1 fruit fly cellular context compared by ENCODE assay signal in the genomic region with DNA sequence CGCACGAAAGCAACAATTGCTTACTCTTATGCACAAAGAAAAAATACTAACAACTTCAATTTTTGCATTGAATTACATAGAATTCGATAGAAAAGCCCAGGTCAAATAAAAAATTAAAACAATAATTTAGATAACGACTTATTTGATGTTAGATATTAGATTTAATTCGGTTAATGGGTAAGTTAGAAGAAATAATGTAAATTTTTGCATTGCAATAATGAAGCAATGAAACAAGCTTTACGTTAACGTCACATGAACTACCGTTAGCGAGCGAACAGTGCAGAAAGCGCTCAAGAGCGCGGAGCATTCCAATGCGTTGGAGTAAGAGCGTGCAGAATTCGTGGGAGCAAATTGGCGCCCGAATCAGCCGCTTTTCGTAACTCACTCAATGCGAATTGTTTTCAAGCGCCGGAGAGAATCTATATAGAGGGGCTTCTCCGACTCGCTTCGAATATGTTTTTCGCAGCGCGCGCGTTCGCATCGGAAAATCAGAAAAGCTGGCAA.
TF ChIP-seq lines count a peak whose summit lies in the region.

A gene (plus strand): TSS at position 454 of the 504 bp plus-strand sequence.

TF ChIP-seq in whole organism, embryonic, 481 proteins besides CTCF, POLR2A, EP300 and RAD21 (continued from another document and continues in another):
- TF ChIP-seq Trl (optimal IDR thresholded peaks at IDR 0.05; lab: Kevin White, UChicago) = peak; percentile 54 to 69
- TF ChIP-seq Trl (GFP tag; optimal IDR thresholded peaks at IDR 0.05; lab: Kevin White, UChicago) = no peak
- TF ChIP-seq seq (GFP tag; IDR thresholded peaks at IDR 0.05; lab: Robert Waterston, UW) = 0 out of 2 replicates have a peak, but pooled peaks have one; percentile 39
- no peak for TF ChIP-seq Ptx1 (GFP tag; IDR thresholded peaks at IDR 0.05; lab: Robert Waterston, UW)
- TF ChIP-seq Sox100B (GFP tag; optimal IDR thresholded peaks at IDR 0.05; lab: Kevin White, UChicago) = peak; percentile 51
- peak; percentile 38 for TF ChIP-seq zf30C (GFP tag; optimal IDR thresholded peaks at IDR 0.05; lab: Kevin White, UChicago)
- peak; percentile 10 for TF ChIP-seq bcd (GFP tag; optimal IDR thresholded peaks at IDR 0.05; lab: Kevin White, UChicago)
- no peak for TF ChIP-seq Neu2 (GFP tag; optimal IDR thresholded peaks at IDR 0.05; lab: Kevin White, UChicago; ENCODE audit: borderline replicate concordance)
- TF ChIP-seq CG31441 (GFP tag; IDR thresholded peaks at IDR 0.05; lab: Robert Waterston, UW) = peak; percentile 73
- no peak for TF ChIP-seq CG9797 (GFP tag; optimal IDR thresholded peaks at IDR 0.05; lab: Kevin White, UChicago)
- TF ChIP-seq CG14710 (tag; optimal IDR thresholded peaks at IDR 0.05; lab: Kevin White, UChicago) = peak; percentile 12
- TF ChIP-seq CG7556 (GFP tag; optimal IDR thresholded peaks at IDR 0.05; lab: Kevin White, UChicago) = peak; percentile 48
- peak; percentile 25 for TF ChIP-seq CG8281 (tag; optimal IDR thresholded peaks at IDR 0.05; lab: Kevin White, UChicago)
- peak; percentile 81 for TF ChIP-seq Fer1 (GFP tag; optimal IDR thresholded peaks at IDR 0.05; lab: Kevin White, UChicago)
- peak; percentile 67 for TF ChIP-seq HHEX (GFP tag; optimal IDR thresholded peaks at IDR 0.05; lab: Kevin White, UChicago)
- no peak for TF ChIP-seq dimm (GFP tag; IDR thresholded peaks at IDR 0.05; lab: Robert Waterston, UW)
- no peak for TF ChIP-seq CG9609 (GFP tag; optimal IDR thresholded peaks at IDR 0.05; lab: Kevin White, UChicago)
- TF ChIP-seq sug (tag; optimal IDR thresholded peaks at IDR 0.05; lab: Kevin White, UChicago) = peak; percentile 1
- no peak for TF ChIP-seq ttk (GFP tag; IDR thresholded peaks at IDR 0.05; lab: Robert Waterston, UW)
- TF ChIP-seq scrt (GFP tag; optimal IDR thresholded peaks at IDR 0.05; lab: Kevin White, UChicago) = peak; percentile 87
- TF ChIP-seq fd96Cb (tag; optimal IDR thresholded peaks at IDR 0.05; lab: Kevin White, UChicago) = peak; percentile 31
- TF ChIP-seq HLHmδ (GFP tag; optimal IDR thresholded peaks at IDR 0.05; lab: Kevin White, UChicago) = no peak
- no peak for TF ChIP-seq CG12659 (GFP tag; optimal IDR thresholded peaks at IDR 0.05; lab: Kevin White, UChicago)
- TF ChIP-seq row (GFP tag; IDR thresholded peaks at IDR 0.05; lab: Robert Waterston, UW) = peak; percentile 41; the same call in 2 of the 3 replicates
- no peak for TF ChIP-seq Mad (GFP tag; optimal IDR thresholded peaks at IDR 0.05; lab: Kevin White, UChicago)
- TF ChIP-seq sens-2 (GFP tag; IDR thresholded peaks at IDR 0.05; lab: Robert Waterston, UW) = no peak
- no peak for TF ChIP-seq HLH3B (GFP tag; IDR thresholded peaks at IDR 0.05; lab: Robert Waterston, UW)
- TF ChIP-seq unc-4 (GFP tag; IDR thresholded peaks at IDR 0.05; lab: Robert Waterston, UW; ENCODE audit: partially characterized antibody) = no peak
- TF ChIP-seq Atf6 (GFP tag; IDR thresholded peaks at IDR 0.05; lab: Robert Waterston, UW) = peak; percentile 49
- peak; percentile 85 for TF ChIP-seq Drgx (GFP tag; IDR thresholded peaks at IDR 0.05; lab: Robert Waterston, UW)
- TF ChIP-seq CG13624 (GFP tag; optimal IDR thresholded peaks at IDR 0.05; lab: Kevin White, UChicago) = no peak
- peak; percentile 66 for TF ChIP-seq CG2712 (tag; optimal IDR thresholded peaks at IDR 0.05; lab: Kevin White, UChicago)
- peak; percentile 29 for TF ChIP-seq CG30403 (GFP tag; optimal IDR thresholded peaks at IDR 0.05; lab: Kevin White, UChicago)
- TF ChIP-seq nau (GFP tag; optimal IDR thresholded peaks at IDR 0.05; lab: Kevin White, UChicago) = peak; percentile 61
- no peak for TF ChIP-seq pan (optimal IDR thresholded peaks at IDR 0.05; lab: Kevin White, UChicago)
- peak in 1 of 2 experiments; percentile 69 for TF ChIP-seq pan (GFP tag; optimal IDR thresholded peaks at IDR 0.05 in 1 of 2, IDR thresholded peaks at IDR 0.05 in 1 of 2)
- TF ChIP-seq stc (GFP tag; IDR thresholded peaks at IDR 0.05; lab: Robert Waterston, UW) = peak; percentile 59; the same call in 1 of the 2 replicates
- no peak for TF ChIP-seq CG12299 (tag; optimal IDR thresholded peaks at IDR 0.05; lab: Kevin White, UChicago)
- peak; percentile 76 for TF ChIP-seq dmrt99B (tag; optimal IDR thresholded peaks at IDR 0.05; lab: Kevin White, UChicago)
- peak; percentile 74 for TF ChIP-seq Meics (GFP tag; optimal IDR thresholded peaks at IDR 0.05; lab: Kevin White, UChicago)
- 0 out of 3 replicates have a peak, but pooled peaks have one; percentile 18 for TF ChIP-seq croc (GFP tag; conservative IDR thresholded peaks at IDR 0.05; lab: Robert Waterston, UW)
- no peak for TF ChIP-seq Dbx (GFP tag; IDR thresholded peaks at IDR 0.05; lab: Robert Waterston, UW)
- TF ChIP-seq B-H2 (GFP tag; optimal IDR thresholded peaks at IDR 0.05; lab: Kevin White, UChicago) = no peak
- TF ChIP-seq CG34422 (GFP tag; IDR thresholded peaks at IDR 0.05; lab: Robert Waterston, UW) = peak; percentile 38; the same call in 1 of the 3 replicates
- TF ChIP-seq hbn (GFP tag; IDR thresholded peaks at IDR 0.05; lab: Robert Waterston, UW; ENCODE audit: partially characterized antibody) = no peak
- TF ChIP-seq CG12071 (GFP tag; optimal IDR thresholded peaks at IDR 0.05; lab: Kevin White, UChicago) = peak; percentile 29
- no peak for TF ChIP-seq ERR (GFP tag; optimal IDR thresholded peaks at IDR 0.05; lab: Kevin White, UChicago)
- TF ChIP-seq ftz-f1 (GFP tag; optimal IDR thresholded peaks at IDR 0.05; lab: Kevin White, UChicago) = no peak
- TF ChIP-seq insv (GFP tag; optimal IDR thresholded peaks at IDR 0.05; lab: Kevin White, UChicago) = no peak
- TF ChIP-seq CG11247 (GFP tag; IDR thresholded peaks at IDR 0.05; lab: Robert Waterston, UW) = no peak
- peak; percentile 58 for TF ChIP-seq gem (tag; optimal IDR thresholded peaks at IDR 0.05; lab: Kevin White, UChicago)
- TF ChIP-seq CG32532 (GFP tag; IDR thresholded peaks at IDR 0.05; lab: Robert Waterston, UW) = peak; percentile 50; the same call in 1 of the 2 replicates
- no peak for TF ChIP-seq ewg (GFP tag; optimal IDR thresholded peaks at IDR 0.05; lab: Kevin White, UChicago)
- TF ChIP-seq CG6254 (GFP tag; optimal IDR thresholded peaks at IDR 0.05; lab: Kevin White, UChicago) = peak; percentile 43
- TF ChIP-seq YL-1 (GFP tag; optimal IDR thresholded peaks at IDR 0.05; lab: Kevin White, UChicago) = no peak
- peak; percentile 57 for TF ChIP-seq CG2120 (GFP tag; optimal IDR thresholded peaks at IDR 0.05; lab: Kevin White, UChicago)
- peak; percentile 62 for TF ChIP-seq CG17829 (tag; optimal IDR thresholded peaks at IDR 0.05; lab: Kevin White, UChicago)
- peak; percentile 70 for TF ChIP-seq CG3281 (GFP tag; optimal IDR thresholded peaks at IDR 0.05; lab: Kevin White, UChicago)
- TF ChIP-seq pum (GFP tag; optimal IDR thresholded peaks at IDR 0.05; lab: Kevin White, UChicago) = no peak
- peak; percentile 64 for TF ChIP-seq CG4424 (GFP tag; optimal IDR thresholded peaks at IDR 0.05; lab: Kevin White, UChicago)
- TF ChIP-seq CG8290 (GFP tag; optimal IDR thresholded peaks at IDR 0.05; lab: Kevin White, UChicago) = no peak
- TF ChIP-seq CG8290 (tag; optimal IDR thresholded peaks at IDR 0.05; lab: Kevin White, UChicago) = no peak
- TF ChIP-seq NK7.1 (GFP tag; optimal IDR thresholded peaks at IDR 0.05; lab: Kevin White, UChicago) = no peak
- peak; percentile 84 for TF ChIP-seq lab (GFP tag; optimal IDR thresholded peaks at IDR 0.05; lab: Kevin White, UChicago)
- peak; percentile 65 for TF ChIP-seq CG17361 (GFP tag; IDR thresholded peaks at IDR 0.05; lab: Robert Waterston, UW)
- TF ChIP-seq twi (tag; optimal IDR thresholded peaks at IDR 0.05; lab: Kevin White, UChicago) = no peak
- no peak for TF ChIP-seq ab (GFP tag; optimal IDR thresholded peaks at IDR 0.05; lab: Kevin White, UChicago)
- TF ChIP-seq CG7928 (GFP tag; optimal IDR thresholded peaks at IDR 0.05; lab: Kevin White, UChicago) = no peak
- peak; percentile 26; the same call in 1 of the 3 replicates for TF ChIP-seq B-H1 (GFP tag; IDR thresholded peaks at IDR 0.05; lab: Robert Waterston, UW)
- TF ChIP-seq CG9215 (GFP tag; IDR thresholded peaks at IDR 0.05; lab: Robert Waterston, UW) = no peak
- TF ChIP-seq CG7372 (GFP tag; IDR thresholded peaks at IDR 0.05; lab: Robert Waterston, UW) = peak; percentile 28; the same call in 1 of the 2 replicates
- peak; percentile 55 for TF ChIP-seq CG18262 (tag; optimal IDR thresholded peaks at IDR 0.05; lab: Kevin White, UChicago)
- TF ChIP-seq CG13287 (GFP tag; IDR thresholded peaks at IDR 0.05; lab: Robert Waterston, UW; ENCODE audit: partially characterized antibody) = no peak; the same call in 1 of the 2 replicates
- TF ChIP-seq abd-A (tag; optimal IDR thresholded peaks at IDR 0.05; lab: Kevin White, UChicago) = no peak
- TF ChIP-seq CG1233 (GFP tag; optimal IDR thresholded peaks at IDR 0.05; lab: Kevin White, UChicago) = peak; percentile 52
- TF ChIP-seq Hmr (GFP tag; optimal IDR thresholded peaks at IDR 0.05; lab: Kevin White, UChicago) = peak; percentile 18
- no peak for TF ChIP-seq CG43689 (GFP tag; IDR thresholded peaks at IDR 0.05; lab: Robert Waterston, UW)
- peak; percentile 30 for TF ChIP-seq Oli (tag; optimal IDR thresholded peaks at IDR 0.05; lab: Kevin White, UChicago)
- TF ChIP-seq lola (GFP tag; optimal IDR thresholded peaks at IDR 0.05; lab: Kevin White, UChicago) = no peak
- peak; percentile 36 for TF ChIP-seq mam (GFP tag; optimal IDR thresholded peaks at IDR 0.05; lab: Kevin White, UChicago)
- peak; percentile 50 for TF ChIP-seq Asciz (GFP tag; optimal IDR thresholded peaks at IDR 0.05; lab: Kevin White, UChicago)
- TF ChIP-seq CG14965 (GFP tag; optimal IDR thresholded peaks at IDR 0.05; lab: Kevin White, UChicago; ENCODE audit: borderline replicate concordance) = no peak
- TF ChIP-seq CG34224 (GFP tag; IDR thresholded peaks at IDR 0.05; lab: Robert Waterston, UW; ENCODE audit: partially characterized antibody) = peak; percentile 34; the same call in 1 of the 3 replicates
- TF ChIP-seq cwo (GFP tag; optimal IDR thresholded peaks at IDR 0.05; lab: Kevin White, UChicago) = peak; percentile 67
- TF ChIP-seq CG6689 (GFP tag; IDR thresholded peaks at IDR 0.05; lab: Robert Waterston, UW) = peak; percentile 62
- no peak for TF ChIP-seq CG7745 (tag; optimal IDR thresholded peaks at IDR 0.05; lab: Kevin White, UChicago)
- TF ChIP-seq Scr (GFP tag; IDR thresholded peaks at IDR 0.05; lab: Robert Waterston, UW; ENCODE audit: partially characterized antibody) = no peak
- no peak for TF ChIP-seq CG7786 (GFP tag; optimal IDR thresholded peaks at IDR 0.05; lab: Kevin White, UChicago)
- TF ChIP-seq bab2 (GFP tag; optimal IDR thresholded peaks at IDR 0.05; lab: Kevin White, UChicago) = no peak
- TF ChIP-seq sisA (GFP tag; IDR thresholded peaks at IDR 0.05; lab: Robert Waterston, UW) = no peak
- TF ChIP-seq tio (GFP tag; optimal IDR thresholded peaks at IDR 0.05; lab: Kevin White, UChicago) = no peak
- peak; percentile 68 for TF ChIP-seq CG6765 (GFP tag; optimal IDR thresholded peaks at IDR 0.05; lab: Kevin White, UChicago)
- TF ChIP-seq tap (tag; optimal IDR thresholded peaks at IDR 0.05; lab: Kevin White, UChicago) = peak; percentile 39
- TF ChIP-seq Xrp1 (GFP tag; IDR thresholded peaks at IDR 0.05; lab: Robert Waterston, UW) = peak; percentile 52
- TF ChIP-seq CG6813 (GFP tag; optimal IDR thresholded peaks at IDR 0.05; lab: Kevin White, UChicago) = peak; percentile 40
- TF ChIP-seq Usf (GFP tag; optimal IDR thresholded peaks at IDR 0.05; lab: Kevin White, UChicago) = no peak
- peak; percentile 18 for TF ChIP-seq CG13894 (tag; optimal IDR thresholded peaks at IDR 0.05; lab: Kevin White, UChicago)
- peak; percentile 18 for TF ChIP-seq CG10274 (GFP tag; optimal IDR thresholded peaks at IDR 0.05; lab: Kevin White, UChicago)
- TF ChIP-seq Ssrp (tag; optimal IDR thresholded peaks at IDR 0.05; lab: Kevin White, UChicago) = no peak
- TF ChIP-seq CG6854 (GFP tag; optimal IDR thresholded peaks at IDR 0.05; lab: Kevin White, UChicago) = peak; percentile 50
- peak; percentile 21 for TF ChIP-seq Hand (GFP tag; optimal IDR thresholded peaks at IDR 0.05; lab: Kevin White, UChicago)
- no peak for TF ChIP-seq Sry-δ (GFP tag; optimal IDR thresholded peaks at IDR 0.05; lab: Kevin White, UChicago)
- no peak for TF ChIP-seq gsb-n (tag; optimal IDR thresholded peaks at IDR 0.05; lab: Kevin White, UChicago)
- TF ChIP-seq NFAT (GFP tag; IDR thresholded peaks at IDR 0.05; lab: Robert Waterston, UW) = no peak
- TF ChIP-seq Lpt (GFP tag; optimal IDR thresholded peaks at IDR 0.05; lab: Kevin White, UChicago) = no peak
- peak; percentile 62 for TF ChIP-seq phol (tag; optimal IDR thresholded peaks at IDR 0.05; lab: Kevin White, UChicago)
- no peak for TF ChIP-seq odd (GFP tag; optimal IDR thresholded peaks at IDR 0.05; lab: Kevin White, UChicago)
- TF ChIP-seq CG11695 (GFP tag; IDR thresholded peaks at IDR 0.05; lab: Robert Waterston, UW) = 0 out of 3 replicates have a peak, but pooled peaks have one; percentile 35
- TF ChIP-seq pros (GFP tag; optimal IDR thresholded peaks at IDR 0.05; lab: Kevin White, UChicago) = no peak
- no peak for TF ChIP-seq CG3065 (GFP tag; optimal IDR thresholded peaks at IDR 0.05; lab: Kevin White, UChicago)
- TF ChIP-seq CG42726 (GFP tag; IDR thresholded peaks at IDR 0.05; lab: Robert Waterston, UW; ENCODE audit: partially characterized antibody) = no peak
- TF ChIP-seq D19B (GFP tag; optimal IDR thresholded peaks at IDR 0.05; lab: Kevin White, UChicago) = peak; percentile 12
- TF ChIP-seq Vsx1 (GFP tag; optimal IDR thresholded peaks at IDR 0.05; lab: Kevin White, UChicago) = no peak
- no peak for TF ChIP-seq CG2129 (GFP tag; IDR thresholded peaks at IDR 0.05; lab: Robert Waterston, UW; ENCODE audit: partially characterized antibody)
- 0 out of 2 replicates have a peak, but pooled peaks have one; percentile 11 for TF ChIP-seq CG9932 (GFP tag; IDR thresholded peaks at IDR 0.05; lab: Robert Waterston, UW)
- TF ChIP-seq NC2β (GFP tag; optimal IDR thresholded peaks at IDR 0.05; lab: Kevin White, UChicago) = no peak
- TF ChIP-seq CG10267 (tag; optimal IDR thresholded peaks at IDR 0.05; lab: Kevin White, UChicago) = peak; percentile 14
- TF ChIP-seq CG11093 (GFP tag; IDR thresholded peaks at IDR 0.05; lab: Robert Waterston, UW) = peak; percentile 42; the same call in 1 of the 3 replicates
- no peak for TF ChIP-seq CG14860 (GFP tag; IDR thresholded peaks at IDR 0.05; lab: Robert Waterston, UW; ENCODE audit: partially characterized antibody)
- TF ChIP-seq CG15514 (GFP tag; optimal IDR thresholded peaks at IDR 0.05; lab: Kevin White, UChicago) = peak; percentile 52
- peak; percentile 40 for TF ChIP-seq PHDP (tag; optimal IDR thresholded peaks at IDR 0.05; lab: Kevin White, UChicago)
- no peak for TF ChIP-seq esg (GFP tag; conservative IDR thresholded peaks at IDR 0.05; lab: Robert Waterston, UW)
- no peak for TF ChIP-seq CG10959 (GFP tag; IDR thresholded peaks at IDR 0.05; lab: Robert Waterston, UW)
- peak; percentile 50 for TF ChIP-seq grau (tag; optimal IDR thresholded peaks at IDR 0.05; lab: Kevin White, UChicago)
